Worm (Caenorhabditis elegans) whole organism, late embryonic: ENCODE results near the gene phat-6.

Experiments used
- C38D4.7 ChIP-seq: fragments of 200-800 bp; sonication (Bioruptor generic); optimal IDR thresholded peaks from 2 replicates; lab custom pipeline; 2018; ENCODE audit warnings: mild to moderate bottlenecking, missing genetic modification characterization, moderate library complexity, missing compliant biosample characterization
- T23F11.4 ChIP-seq: fragments of 200-800 bp; sonication (Bioruptor generic); optimal IDR thresholded peaks from 2 replicates; lab custom pipeline; 2018; ENCODE audit warnings: mild to moderate bottlenecking, missing genetic modification characterization, missing compliant biosample characterization
- Y22D7AL.16 ChIP-seq: sonication (generic microtip); optimal IDR thresholded peaks from 2 replicates; lab custom pipeline; 2016; ENCODE audit warnings: missing genetic modification characterization, missing compliant biosample characterization
- ahr-1 ChIP-seq: sonication (generic microtip); optimal IDR thresholded peaks from 2 replicates; lab custom pipeline; 2016; ENCODE audit warnings: missing genetic modification characterization, missing compliant biosample characterization
- ama-1 ChIP-seq: fragments of 150-350 bp; optimal IDR thresholded peaks from 2 replicates; lab custom pipeline; 2014
- ceh-14 ChIP-seq: sonication (generic microtip); optimal IDR thresholded peaks from 2 replicates; lab custom pipeline; 2016; ENCODE audit warnings: missing genotype, missing genetic modification characterization, missing compliant biosample characterization
- ceh-18 ChIP-seq: sonication (generic microtip); optimal IDR thresholded peaks from 2 replicates; lab custom pipeline; 2016; ENCODE audit warnings: missing genetic modification characterization, missing compliant biosample characterization
- ceh-24 ChIP-seq: sonication (generic microtip); optimal IDR thresholded peaks from 2 replicates; lab custom pipeline; 2016; ENCODE audit warnings: mild to moderate bottlenecking, missing genetic modification characterization, missing compliant biosample characterization
- ceh-48 ChIP-seq: sonication (generic microtip); optimal IDR thresholded peaks from 2 replicates; lab custom pipeline; 2016; ENCODE audit warnings: missing genetic modification characterization, inconsistent platforms, missing compliant biosample characterization
- dmd-4 ChIP-seq: sonication (generic microtip); optimal IDR thresholded peaks from 2 replicates; lab custom pipeline; 2016; ENCODE audit warnings: borderline replicate concordance, missing genetic modification characterization, missing compliant biosample characterization
- dve-1 ChIP-seq: sonication (generic microtip); optimal IDR thresholded peaks from 2 replicates; lab custom pipeline; 2017; ENCODE audit warnings: antibody characterized with exemption, mild to moderate bottlenecking, missing genetic modification characterization, missing compliant biosample characterization
- elt-2 ChIP-seq: sonication (generic microtip); optimal IDR thresholded peaks from 2 replicates; lab custom pipeline; 2016; ENCODE audit warnings: missing genetic modification reagents, missing genetic modification characterization, missing compliant biosample characterization
- ets-4 ChIP-seq: sonication (generic microtip); optimal IDR thresholded peaks from 2 replicates; lab custom pipeline; 2016; ENCODE audit warnings: missing genetic modification characterization, missing compliant biosample characterization
- eyg-1 ChIP-seq: sonication (generic microtip); optimal IDR thresholded peaks from 2 replicates; lab custom pipeline; 2016; ENCODE audit warnings: missing genotype, missing genetic modification characterization, missing compliant biosample characterization
- fkh-10 ChIP-seq: fragments of 150-350 bp; optimal IDR thresholded peaks from 2 replicates; lab custom pipeline; 2014; ENCODE audit warnings: missing biosample characterization, missing genetic modification reagents, missing genetic modification characterization
- gmeb-2 ChIP-seq: sonication (generic microtip); optimal IDR thresholded peaks from 2 replicates; lab custom pipeline; 2016; ENCODE audit warnings: missing genetic modification characterization, inconsistent platforms, missing compliant biosample characterization
- hlh-15 ChIP-seq: sonication (generic microtip); optimal IDR thresholded peaks from 2 replicates; lab custom pipeline; 2016; ENCODE audit warnings: missing genetic modification characterization, missing compliant biosample characterization
- lin-11 ChIP-seq: fragments of 200-800 bp; sonication (Bioruptor generic); optimal IDR thresholded peaks from 2 replicates; lab custom pipeline; 2018; ENCODE audit warnings: mild to moderate bottlenecking, missing genetic modification characterization, missing compliant biosample characterization
- madf-2 ChIP-seq: sonication (generic microtip); optimal IDR thresholded peaks from 2 replicates; lab custom pipeline; 2017; ENCODE audit warnings: missing genetic modification characterization, missing compliant biosample characterization
- mec-3 ChIP-seq: sonication (generic microtip); optimal IDR thresholded peaks from 2 replicates; lab custom pipeline; 2016; ENCODE audit warnings: borderline replicate concordance, missing genetic modification characterization, missing compliant biosample characterization
- nfya-1 ChIP-seq: sonication (generic microtip); optimal IDR thresholded peaks from 2 replicates; lab custom pipeline; 2017; ENCODE audit warnings: missing genetic modification characterization, mild to moderate bottlenecking, missing compliant biosample characterization, antibody characterized with exemption, moderate library complexity
- nhr-11 ChIP-seq: fragments of 150-350 bp; optimal IDR thresholded peaks from 2 replicates; lab custom pipeline; 2014; ENCODE audit warnings: missing biosample characterization, missing genetic modification characterization
- odd-2 ChIP-seq: sonication (generic microtip); optimal IDR thresholded peaks from 2 replicates; lab custom pipeline; 2017; ENCODE audit warnings: antibody characterized with exemption, mild to moderate bottlenecking, missing genetic modification characterization, missing compliant biosample characterization
- pag-3 ChIP-seq: sonication (generic microtip); optimal IDR thresholded peaks from 2 replicates; lab custom pipeline; 2016; ENCODE audit warnings: missing compliant biosample characterization, missing genetic modification characterization, borderline replicate concordance
- pax-1 ChIP-seq: fragments of 150-350 bp; optimal IDR thresholded peaks from 2 replicates; lab custom pipeline; 2014; ENCODE audit warnings: missing biosample characterization, missing genetic modification characterization
- pha-2 ChIP-seq: sonication (generic microtip); optimal IDR thresholded peaks from 2 replicates; lab custom pipeline; 2017; ENCODE audit warnings: mild to moderate bottlenecking, missing genetic modification characterization, missing compliant biosample characterization
- pros-1 ChIP-seq: fragments of 150-350 bp; optimal IDR thresholded peaks from 2 replicates; lab custom pipeline; 2014; ENCODE audit warnings: missing biosample characterization, missing genetic modification reagents, missing genetic modification characterization
- rnt-1 ChIP-seq: sonication (generic microtip); optimal IDR thresholded peaks from 2 replicates; lab custom pipeline; 2016; ENCODE audit warnings: missing genetic modification characterization, missing compliant biosample characterization
- sox-2 ChIP-seq: fragments of 200-800 bp; sonication (Bioruptor generic); IDR thresholded peaks from 2 replicates; pipeline ENCODE4 v1.3.6; 2022; ENCODE audit warnings: missing genetic modification reagents, missing genetic modification characterization, missing compliant biosample characterization
- sox-4 ChIP-seq: sonication (generic microtip); optimal IDR thresholded peaks from 2 replicates; lab custom pipeline; 2017; ENCODE audit warnings: mild to moderate bottlenecking, missing genetic modification characterization, inconsistent platforms, missing compliant biosample characterization
- tbx-7 ChIP-seq: sonication (generic microtip); optimal IDR thresholded peaks from 2 replicates; lab custom pipeline; 2016; ENCODE audit warnings: missing genotype, missing genetic modification characterization, missing compliant biosample characterization
- unc-3 ChIP-seq, 2 experiments: fragments of 200-800 bp in 1 of 2; sonication (Bioruptor generic) in 1 of 2; sonication (generic microtip) in 1 of 2; conservative IDR thresholded peaks in 1 of 2; optimal IDR thresholded peaks in 1 of 2; 2 replicates each; pipeline versions ENCODE4 v1.3.6 to Lab custom; 2016 to 2022; ENCODE audit warnings: missing compliant biosample characterization in 2 of 2, missing genetic modification characterization in 2 of 2, missing genetic modification reagents in 1 of 2
- unc-55 ChIP-seq: sonication (generic microtip); optimal IDR thresholded peaks from 2 replicates; lab custom pipeline; 2017; ENCODE audit warnings: missing biosample characterization, missing genetic modification reagents, missing genetic modification characterization
- unc-86 ChIP-seq: sonication (generic microtip); optimal IDR thresholded peaks from 2 replicates; lab custom pipeline; 2016; ENCODE audit warnings: missing genetic modification characterization, missing compliant biosample characterization
- zip-5 ChIP-seq: sonication (generic microtip); optimal IDR thresholded peaks from 2 replicates; lab custom pipeline; 2016; ENCODE audit warnings: missing genetic modification characterization, missing compliant biosample characterization

Gene phat-6

ce11 chrX:15168424-15168823 is 25.8 kb downstream of the phat-6 start, which contains the start of gene ocr-3:
ocr-3 (plus strand) TSS chrX:15168724.
- TF ChIP-seq T23F11.4 = no peak
- no peak for TF ChIP-seq fkh-10
- TF ChIP-seq eyg-1 (tag; lab: Kevin White, UChicago) = no peak
- TF ChIP-seq elt-2 = no peak
- no peak for TF ChIP-seq odd-2
- TF ChIP-seq Y22D7AL.16 (tag; lab: Kevin White, UChicago) = no peak
- no peak for TF ChIP-seq ceh-48 (tag; lab: Kevin White, UChicago)
- TF ChIP-seq mec-3 (tag; lab: Kevin White, UChicago) = no peak
- TF ChIP-seq, all 69 proteins: peak for 0

- TF ChIP-seq rnt-1 (no peak), ceh-14 (no peak), pros-1 (tag; lab: Kevin White, UChicago) (no peak), gmeb-2 (tag; lab: Kevin White, UChicago) (no peak), sox-4 (tag; lab: Kevin White, UChicago) (no peak), madf-2 (no peak), dve-1 (no peak), C38D4.7 (GFP tag; lab: Kevin White, UChicago) (no peak), unc-3 (GFP tag; conservative IDR thresholded peaks at IDR 0.05; lab: Robert Waterston, UW) (no peak), unc-3 (tag; optimal IDR thresholded peaks at IDR 0.05; lab: Kevin White, UChicago) (no peak), pax-1 (no peak), ets-4 (tag; lab: Kevin White, UChicago) (no peak), nhr-11 (tag; lab: Kevin White, UChicago) (no peak), lin-11 (no peak), dmd-4 (tag; lab: Kevin White, UChicago) (no peak), nfya-1 (no peak), zip-5 (tag; lab: Kevin White, UChicago) (no peak), ceh-18 (tag; lab: Kevin White, UChicago) (no peak), ceh-48 (tag; lab: Kevin White, UChicago) (no peak), pha-2 (tag; lab: Kevin White, UChicago) (no peak), ama-1 (no peak)
These were observed 26.5 kb downstream of the phat-6 start for ce11 chrX:15167692-15168091.

ce11 chrX:15166122-15166521 is 28.1 kb downstream of the phat-6 start, which contains the start of gene T10B10.8:
T10B10.8 (minus strand) TSS chrX:15166222.
- TF ChIP-seq unc-55 (GFP tag; lab: Kevin White, UChicago) (no peak), unc-86 (no peak), pros-1 (tag; lab: Kevin White, UChicago) (no peak)

DNA sequence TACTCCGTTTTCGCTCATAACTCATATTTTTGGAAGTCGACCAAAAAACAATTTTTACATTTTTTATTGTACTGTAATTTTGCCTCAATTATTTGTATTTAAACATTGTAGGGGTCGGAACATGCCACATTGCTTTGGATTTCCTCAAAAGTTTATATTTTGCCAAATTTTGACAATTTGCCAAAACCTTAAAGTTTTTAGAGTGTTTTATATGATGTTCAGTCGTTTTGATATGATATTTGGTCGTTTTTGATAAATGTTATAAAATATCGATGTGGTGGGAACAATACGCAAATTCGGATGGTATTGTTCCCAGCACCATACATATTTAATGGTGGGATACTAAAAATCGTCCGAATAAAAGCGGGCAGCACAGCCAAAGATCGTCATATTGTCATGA is 30.1 kb downstream of the phat-6 start, which contains the start of gene T10B10.9:
Gene T10B10.9 (plus strand): TSS at position 301 of the 400 bp plus-strand sequence.
- TF ChIP-seq tbx-7 (tag; lab: Kevin White, UChicago) (no peak), gmeb-2 (tag; lab: Kevin White, UChicago) (no peak), C38D4.7 (GFP tag; lab: Kevin White, UChicago) (no peak), hlh-15 (tag; lab: Kevin White, UChicago) (no peak), nhr-11 (tag; lab: Kevin White, UChicago) (no peak), ceh-24 (tag; lab: Kevin White, UChicago) (no peak), ahr-1 (no peak)

ce11 chrX:15163118-15163517 is 31.1 kb downstream of the phat-6 start:
- TF ChIP-seq odd-2 (no peak), sox-2 (GFP tag; lab: Robert Waterston, UW) (no peak), ceh-24 (tag; lab: Kevin White, UChicago) (no peak), pag-3 (tag; lab: Kevin White, UChicago) (no peak), elt-2 (no peak), ceh-14 (no peak), tbx-7 (tag; lab: Kevin White, UChicago) (no peak), ceh-48 (tag; lab: Kevin White, UChicago) (no peak)
